Comparison of ENCODE assay signal across 3 fruit fly cellular contexts in the genomic region with DNA sequence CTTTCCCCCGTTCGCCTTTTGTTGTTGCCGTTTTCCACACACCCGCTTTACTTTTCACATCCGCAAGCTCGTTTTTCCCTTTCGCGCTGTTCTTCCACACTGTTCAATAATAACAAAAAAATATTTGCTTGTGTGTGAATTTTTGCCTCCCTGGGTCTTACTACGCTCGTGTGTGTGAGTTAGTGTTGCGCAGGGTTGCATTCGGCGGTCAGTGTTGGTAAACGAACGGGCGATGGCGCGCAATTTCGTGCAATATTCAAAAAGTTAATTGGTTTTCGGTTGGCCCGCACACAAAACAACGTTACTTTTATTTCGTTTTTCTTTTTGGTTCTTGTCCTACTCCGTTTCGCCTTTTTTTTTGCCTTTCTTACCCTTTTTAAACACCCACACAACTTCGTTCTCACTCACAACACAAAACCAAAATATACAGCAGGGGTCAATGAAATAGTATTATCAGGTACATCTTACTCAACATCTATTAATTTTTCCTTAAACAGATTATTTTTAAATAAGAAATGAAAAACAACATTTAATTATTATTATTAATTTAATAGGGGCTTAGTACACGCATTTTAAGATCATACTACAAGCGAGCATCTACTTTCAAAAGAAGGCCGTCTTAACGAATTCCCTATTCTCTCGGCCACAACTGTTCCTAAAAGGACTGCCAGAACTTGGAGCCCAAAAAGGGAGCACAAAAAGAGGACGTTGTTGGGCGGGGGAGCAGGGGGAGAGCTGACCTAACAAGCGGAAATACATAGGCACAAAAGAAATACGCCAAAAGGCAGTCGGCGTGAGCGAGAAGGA.
A peak's percentile ranks its signal among the peaks of the same experiment; 100 is the strongest.
TF ChIP-seq lines count a peak whose summit lies in the region.

No protein-coding gene starts in this region.

TF ChIP-seq in whole organism, adult, 20 proteins besides CTCF, POLR2A, EP300 and RAD21 (continued from another document):
- TF ChIP-seq ovo (GFP tag; optimal IDR thresholded peaks at IDR 0.05; lab: Kevin White, UChicago) (peak; percentile 59), tj (GFP tag; optimal IDR thresholded peaks at IDR 0.05; lab: Kevin White, UChicago) (no peak), Clk (GFP tag; optimal IDR thresholded peaks at IDR 0.05; lab: Kevin White, UChicago) (no peak), cnc (optimal IDR thresholded peaks at IDR 0.05; lab: Kevin White, UChicago) (no peak), kay (GFP tag; lab: Kevin White, UChicago; ENCODE audit: borderline replicate concordance) (peak; percentile 83), cic (GFP tag; optimal IDR thresholded peaks at IDR 0.05; lab: Kevin White, UChicago) (peak; percentile 13)

TF ChIP-seq in whole organism, embryonic, 481 proteins besides CTCF, POLR2A, EP300 and RAD21 (continued from another document and continues in another):
- TF ChIP-seq CG14441 (GFP tag; IDR thresholded peaks at IDR 0.05; lab: Robert Waterston, UW) = 0 out of 2 replicates have a peak, but pooled peaks have one; percentile 29
- TF ChIP-seq rib (GFP tag; IDR thresholded peaks at IDR 0.05; lab: Robert Waterston, UW) = no peak
- TF ChIP-seq cwo (GFP tag; optimal IDR thresholded peaks at IDR 0.05; lab: Kevin White, UChicago) = no peak
- TF ChIP-seq org-1 (GFP tag; optimal IDR thresholded peaks at IDR 0.05; lab: Kevin White, UChicago) = no peak
- TF ChIP-seq CG11695 (GFP tag; IDR thresholded peaks at IDR 0.05; lab: Robert Waterston, UW) = no peak
- peak; percentile 68 for TF ChIP-seq Rfx (GFP tag; IDR thresholded peaks at IDR 0.05; lab: Robert Waterston, UW)
- no peak for TF ChIP-seq CG7357 (GFP tag; IDR thresholded peaks at IDR 0.05; lab: Robert Waterston, UW)
- TF ChIP-seq Ets65A (GFP tag; lab: Kevin White, UChicago) = peak; percentile 86
- no peak for TF ChIP-seq CG12391 (tag; optimal IDR thresholded peaks at IDR 0.05; lab: Kevin White, UChicago)
- peak; percentile 98 for TF ChIP-seq CG2116 (GFP tag; optimal IDR thresholded peaks at IDR 0.05; lab: Kevin White, UChicago)
- TF ChIP-seq CG15269 (tag; optimal IDR thresholded peaks at IDR 0.05; lab: Kevin White, UChicago) = no peak
- no peak for TF ChIP-seq CG8281 (tag; optimal IDR thresholded peaks at IDR 0.05; lab: Kevin White, UChicago)
- peak; percentile 29 for TF ChIP-seq CG14710 (tag; optimal IDR thresholded peaks at IDR 0.05; lab: Kevin White, UChicago)
- TF ChIP-seq Mes4 (GFP tag; optimal IDR thresholded peaks at IDR 0.05; lab: Kevin White, UChicago) = no peak
- peak; percentile 7 for TF ChIP-seq Neu2 (GFP tag; optimal IDR thresholded peaks at IDR 0.05; lab: Kevin White, UChicago; ENCODE audit: borderline replicate concordance)
- peak; percentile 32 for TF ChIP-seq Antp (GFP tag; optimal IDR thresholded peaks at IDR 0.05; lab: Kevin White, UChicago)
- TF ChIP-seq Rx (GFP tag; IDR thresholded peaks at IDR 0.05; lab: Robert Waterston, UW) = no peak
- no peak for TF ChIP-seq Lim3 (GFP tag; IDR thresholded peaks at IDR 0.05; lab: Robert Waterston, UW)
- no peak for TF ChIP-seq z (GFP tag; IDR thresholded peaks at IDR 0.05; lab: Robert Waterston, UW)
- no peak for TF ChIP-seq Atf-2 (GFP tag; optimal IDR thresholded peaks at IDR 0.05; lab: Kevin White, UChicago)
- no peak for TF ChIP-seq slp2 (GFP tag; optimal IDR thresholded peaks at IDR 0.05; lab: Kevin White, UChicago)
- TF ChIP-seq CG10543 (GFP tag; optimal IDR thresholded peaks at IDR 0.05; lab: Kevin White, UChicago) = peak; percentile 42
- no peak for TF ChIP-seq MTF-1 (GFP tag; optimal IDR thresholded peaks at IDR 0.05; lab: Kevin White, UChicago; ENCODE audit: borderline replicate concordance)
- TF ChIP-seq CG17186 (GFP tag; optimal IDR thresholded peaks at IDR 0.05; lab: Kevin White, UChicago) = peak; percentile 55
- TF ChIP-seq CG7372 (GFP tag; IDR thresholded peaks at IDR 0.05; lab: Robert Waterston, UW) = no peak
- TF ChIP-seq CG1602 (GFP tag; optimal IDR thresholded peaks at IDR 0.05; lab: Kevin White, UChicago) = no peak
- TF ChIP-seq Trl (optimal IDR thresholded peaks at IDR 0.05; lab: Kevin White, UChicago) = no peak
- TF ChIP-seq Trl (GFP tag; optimal IDR thresholded peaks at IDR 0.05; lab: Kevin White, UChicago) = peak; percentile 2
- no peak for TF ChIP-seq tio (GFP tag; optimal IDR thresholded peaks at IDR 0.05; lab: Kevin White, UChicago)
- no peak for TF ChIP-seq Atf6 (GFP tag; IDR thresholded peaks at IDR 0.05; lab: Robert Waterston, UW)
- no peak for TF ChIP-seq slou (GFP tag; optimal IDR thresholded peaks at IDR 0.05; lab: Kevin White, UChicago)
- TF ChIP-seq CG6272 (GFP tag; IDR thresholded peaks at IDR 0.05; lab: Robert Waterston, UW) = no peak
- no peak for TF ChIP-seq CG42726 (GFP tag; IDR thresholded peaks at IDR 0.05; lab: Robert Waterston, UW; ENCODE audit: partially characterized antibody)
- TF ChIP-seq sisA (GFP tag; IDR thresholded peaks at IDR 0.05; lab: Robert Waterston, UW) = no peak
- no peak for TF ChIP-seq Eip74EF (GFP tag; optimal IDR thresholded peaks at IDR 0.05; lab: Kevin White, UChicago)
- TF ChIP-seq CG5180 (GFP tag; optimal IDR thresholded peaks at IDR 0.05; lab: Kevin White, UChicago) = no peak
- no peak for TF ChIP-seq TFAM (GFP tag; optimal IDR thresholded peaks at IDR 0.05; lab: Kevin White, UChicago)
- no peak for TF ChIP-seq ind (GFP tag; optimal IDR thresholded peaks at IDR 0.05; lab: Kevin White, UChicago)
- no peak for TF ChIP-seq jigr1 (GFP tag; IDR thresholded peaks at IDR 0.05; lab: Robert Waterston, UW)
- peak; percentile 29; the same call in 1 of the 2 replicates for TF ChIP-seq Scr (GFP tag; IDR thresholded peaks at IDR 0.05; lab: Robert Waterston, UW; ENCODE audit: partially characterized antibody)
- no peak for TF ChIP-seq sr (GFP tag; IDR thresholded peaks at IDR 0.05; lab: Robert Waterston, UW)
- no peak for TF ChIP-seq dmrt99B (tag; optimal IDR thresholded peaks at IDR 0.05; lab: Kevin White, UChicago)
- TF ChIP-seq CG3838 (GFP tag; optimal IDR thresholded peaks at IDR 0.05; lab: Kevin White, UChicago) = no peak
- peak; percentile 73 for TF ChIP-seq CG1603 (tag; optimal IDR thresholded peaks at IDR 0.05; lab: Kevin White, UChicago)
- peak; percentile 41 for TF ChIP-seq CG16863 (GFP tag; optimal IDR thresholded peaks at IDR 0.05; lab: Kevin White, UChicago)
- no peak for TF ChIP-seq gem (tag; optimal IDR thresholded peaks at IDR 0.05; lab: Kevin White, UChicago)
- TF ChIP-seq p53 (GFP tag; optimal IDR thresholded peaks at IDR 0.05; lab: Kevin White, UChicago) = no peak
- TF ChIP-seq CG7745 (tag; optimal IDR thresholded peaks at IDR 0.05; lab: Kevin White, UChicago) = no peak
- no peak for TF ChIP-seq CG18599 (GFP tag; optimal IDR thresholded peaks at IDR 0.05; lab: Kevin White, UChicago)
- no peak for TF ChIP-seq maf-S (GFP tag; optimal IDR thresholded peaks at IDR 0.05; lab: Kevin White, UChicago)
- no peak for TF ChIP-seq ssp (GFP tag; IDR thresholded peaks at IDR 0.05; lab: Robert Waterston, UW)
- TF ChIP-seq CG8290 (GFP tag; optimal IDR thresholded peaks at IDR 0.05; lab: Kevin White, UChicago) = no peak
- peak in 1 of 2 experiments; percentile 82 for TF ChIP-seq CG8290 (tag; optimal IDR thresholded peaks at IDR 0.05; lab: Kevin White, UChicago)
- TF ChIP-seq onecut (GFP tag; IDR thresholded peaks at IDR 0.05; lab: Robert Waterston, UW) = no peak
- TF ChIP-seq CG9437 (GFP tag; optimal IDR thresholded peaks at IDR 0.05; lab: Kevin White, UChicago) = no peak
- TF ChIP-seq CG1529 (GFP tag; optimal IDR thresholded peaks at IDR 0.05; lab: Kevin White, UChicago) = no peak
- TF ChIP-seq Doc2 (GFP tag; IDR thresholded peaks at IDR 0.05; lab: Robert Waterston, UW) = no peak
- TF ChIP-seq CG9215 (GFP tag; IDR thresholded peaks at IDR 0.05; lab: Robert Waterston, UW) = no peak
- TF ChIP-seq fd102C (GFP tag; optimal IDR thresholded peaks at IDR 0.05; lab: Kevin White, UChicago) = no peak
- no peak for TF ChIP-seq Taf1 (GFP tag; IDR thresholded peaks at IDR 0.05; lab: Robert Waterston, UW)
- TF ChIP-seq danr (GFP tag; IDR thresholded peaks at IDR 0.05; lab: Robert Waterston, UW) = no peak

TF ChIP-seq in whole organism, wandering third instar larva, 38 proteins besides CTCF, POLR2A, EP300 and RAD21 (continued from another document):
- no peak for TF ChIP-seq Rel (GFP tag; optimal IDR thresholded peaks at IDR 0.05; lab: Kevin White, UChicago)
- TF ChIP-seq Rel (tag; optimal IDR thresholded peaks at IDR 0.05; lab: Kevin White, UChicago) = no peak
- peak; percentile 87 for TF ChIP-seq Sp1 (GFP tag; optimal IDR thresholded peaks at IDR 0.05; lab: Kevin White, UChicago)
- TF ChIP-seq br (GFP tag; optimal IDR thresholded peaks at IDR 0.05; lab: Kevin White, UChicago) = peak; percentile 55
- no peak for TF ChIP-seq fru (GFP tag; optimal IDR thresholded peaks at IDR 0.05; lab: Kevin White, UChicago)
- TF ChIP-seq Hr83 (GFP tag; optimal IDR thresholded peaks at IDR 0.05; lab: Kevin White, UChicago; ENCODE audit: poor library complexity, severe bottlenecking) = peak; percentile 70
- peak; percentile 44 for TF ChIP-seq Hnf4 (GFP tag; optimal IDR thresholded peaks at IDR 0.05; lab: Kevin White, UChicago)
